Fruit fly (Drosophila melanogaster): ENCODE results near the gene CG5902.

Gene CG5902

DNA sequence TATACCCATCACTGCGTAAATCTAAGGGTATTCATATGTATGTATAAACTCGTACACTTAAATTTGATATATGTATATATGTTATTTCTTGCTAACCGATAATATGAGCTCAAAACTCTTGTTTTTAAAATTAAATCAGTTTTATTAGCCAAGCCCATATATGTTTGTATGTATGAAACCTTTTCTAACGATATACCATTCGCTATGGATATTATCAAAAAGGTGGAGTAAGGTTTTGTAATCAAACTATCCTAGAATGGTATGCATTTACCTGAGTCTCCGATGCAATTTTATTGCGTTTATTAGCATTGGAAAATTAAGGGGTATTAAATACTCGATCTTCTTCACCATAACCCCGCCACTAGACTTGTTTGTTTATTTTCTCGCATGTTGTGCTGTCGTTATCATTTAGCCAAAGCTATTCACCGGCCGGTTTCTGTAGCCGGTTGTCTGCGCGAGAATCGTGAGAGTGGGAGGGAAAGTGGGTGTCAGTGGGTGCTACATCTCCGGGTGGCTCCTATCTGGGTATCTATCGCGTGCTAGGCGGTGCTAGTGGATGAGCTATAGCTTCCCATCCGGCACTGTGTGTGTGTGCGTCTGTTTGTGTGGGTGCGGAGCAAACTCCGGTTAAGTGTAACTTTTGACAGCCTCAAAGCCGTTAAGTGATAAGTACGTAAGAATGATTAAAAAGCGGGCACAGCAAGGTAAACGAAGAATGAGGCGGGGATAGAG lies 21.5 kb downstream of the CG5902 start:
- TF ChIP-seq CG17801 (GFP tag; optimal IDR thresholded peaks at IDR 0.05; ENCODE audit: partially characterized antibody) = no peak

DNA sequence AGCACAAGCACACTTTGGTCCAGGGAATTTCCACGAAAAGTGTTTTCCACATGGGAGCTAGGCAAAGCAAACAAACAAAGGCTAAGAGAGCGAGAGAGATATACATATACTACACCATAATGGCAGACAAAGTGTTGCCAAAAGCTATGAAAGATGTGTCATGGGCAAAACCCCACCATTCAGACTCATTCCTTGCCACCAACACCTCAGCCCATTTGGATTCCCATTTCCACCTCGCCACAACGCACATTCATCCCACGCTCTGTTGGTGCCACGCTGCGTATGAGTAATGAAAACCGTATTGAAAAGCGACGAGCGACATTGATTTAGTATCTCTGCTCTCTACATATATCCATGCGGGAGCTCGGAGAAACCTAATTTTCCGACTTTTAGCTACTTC lies 22.4 kb downstream of the CG5902 start:
- TF ChIP-seq CG17801 (GFP tag; optimal IDR thresholded peaks at IDR 0.05; ENCODE audit: partially characterized antibody) = no peak

- TF ChIP-seq CG17801 (GFP tag; optimal IDR thresholded peaks at IDR 0.05; ENCODE audit: partially characterized antibody) = no peak
Measured at dm6 chr3R:24010637-24011214, 24.3 kb downstream of the CG5902 start.

DNA sequence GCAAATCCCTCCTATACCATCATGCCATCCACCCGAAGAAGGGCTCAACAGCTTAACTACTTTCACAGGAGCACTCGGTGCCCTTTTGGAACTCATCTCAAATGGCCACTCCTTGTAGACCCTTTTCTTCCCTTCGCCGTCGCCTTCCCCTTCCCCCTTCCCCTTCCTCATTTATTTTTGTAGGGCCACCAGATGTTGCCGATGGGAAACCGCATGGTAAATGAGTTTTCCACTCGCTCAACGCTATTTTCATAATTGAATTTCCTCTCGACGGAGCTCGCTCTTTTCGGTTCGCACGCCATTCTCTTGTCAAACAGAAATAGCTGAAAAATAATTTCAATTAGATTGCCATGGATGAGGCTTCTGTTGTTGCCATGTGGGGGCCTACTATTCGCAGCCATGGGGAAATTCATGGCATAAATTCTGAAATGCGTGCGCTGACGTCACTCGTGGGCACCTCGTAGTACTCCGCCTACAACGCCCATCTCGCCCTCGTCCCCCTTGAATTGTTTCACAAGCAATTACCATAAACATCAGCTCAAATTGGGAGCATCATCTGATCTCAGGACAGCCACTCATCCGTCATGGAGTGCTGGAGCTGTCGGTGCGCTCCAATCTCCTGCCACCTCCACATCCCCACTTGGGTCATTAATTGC lies 25.7 kb downstream of the CG5902 start:
- TF ChIP-seq CG17801 (GFP tag; optimal IDR thresholded peaks at IDR 0.05; ENCODE audit: partially characterized antibody) = no peak

dm6 chr3R:24014600-24014999 lies 28.2 kb downstream of the CG5902 start:
- TF ChIP-seq CG17801 (GFP tag; optimal IDR thresholded peaks at IDR 0.05; ENCODE audit: partially characterized antibody) = no peak

- TF ChIP-seq CG17801 (GFP tag; optimal IDR thresholded peaks at IDR 0.05; ENCODE audit: partially characterized antibody) = no peak
Measured at dm6 chr3R:24015449-24015848, 29.0 kb downstream of the CG5902 start.

- no peak for TF ChIP-seq CG17801 (GFP tag; optimal IDR thresholded peaks at IDR 0.05; ENCODE audit: partially characterized antibody)
Measured at dm6 chr3R:24015939-24016913, 29.8 kb downstream of the CG5902 start.

- no peak for TF ChIP-seq CG17801 (GFP tag; optimal IDR thresholded peaks at IDR 0.05; ENCODE audit: partially characterized antibody)
Measured at dm6 chr3R:24017648-24018047, 31.2 kb downstream of the CG5902 start.

DNA sequence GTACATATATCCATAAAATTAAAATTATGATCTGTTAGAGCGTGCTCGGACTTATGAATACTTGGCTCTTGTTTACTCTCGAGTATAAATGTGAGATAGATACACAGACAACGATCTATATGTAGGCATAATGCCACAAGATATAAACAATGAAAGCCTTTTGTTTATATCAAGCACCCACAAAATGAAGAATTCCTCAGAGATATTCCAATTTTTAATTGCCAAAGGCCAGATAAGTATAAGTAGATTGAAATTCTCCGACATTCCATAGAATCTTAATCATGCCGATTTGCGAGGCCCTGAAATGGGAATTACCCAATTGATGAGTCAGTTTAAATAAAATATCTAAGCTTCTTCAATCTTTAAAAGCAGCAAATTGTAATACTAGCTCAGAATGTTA lies 35.5 kb downstream of the CG5902 start:
- TF ChIP-seq CG17801 (GFP tag; optimal IDR thresholded peaks at IDR 0.05; ENCODE audit: partially characterized antibody) = no peak

DNA sequence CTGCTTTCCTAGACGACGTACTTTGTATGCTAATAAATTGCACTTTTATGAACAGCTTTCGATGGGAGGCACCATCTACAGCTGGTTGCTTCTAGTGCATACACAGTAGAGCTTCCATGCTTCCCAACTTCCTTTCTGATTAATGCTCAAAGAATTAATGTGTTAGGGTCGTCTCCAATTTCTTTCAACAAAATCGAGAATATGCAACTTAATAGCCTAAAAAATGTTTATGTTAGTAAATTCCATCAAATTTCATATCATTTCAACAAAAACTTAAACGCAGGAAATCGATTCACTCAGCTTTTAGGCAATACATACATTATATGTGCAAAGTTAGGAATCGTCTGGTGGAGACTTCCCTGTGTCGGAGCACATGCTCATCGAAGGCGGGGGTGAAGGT lies 37.7 kb downstream of the CG5902 start:
- no peak for TF ChIP-seq CG17801 (GFP tag; optimal IDR thresholded peaks at IDR 0.05; ENCODE audit: partially characterized antibody)

DNA sequence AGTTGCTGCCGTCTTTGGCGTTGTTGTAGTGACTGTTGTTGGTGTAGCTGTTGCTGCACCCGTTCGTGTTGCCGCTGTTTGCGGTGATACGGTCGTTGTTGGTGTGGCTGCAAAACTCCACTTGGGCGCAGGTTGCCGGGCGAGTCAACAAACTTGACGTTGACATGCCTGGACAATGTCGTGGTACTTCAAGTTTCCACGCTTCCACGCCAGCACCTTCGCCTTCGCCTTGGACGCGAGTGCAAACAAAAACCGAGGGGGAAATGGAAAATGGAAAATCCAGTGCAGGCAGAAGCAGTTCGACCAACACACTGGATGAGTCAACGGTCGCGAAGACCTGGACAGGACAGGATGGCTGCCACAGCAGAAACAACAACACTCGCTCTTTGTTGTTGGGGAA lies 38.2 kb downstream of the CG5902 start:
- no peak for TF ChIP-seq CG17801 (GFP tag; optimal IDR thresholded peaks at IDR 0.05; ENCODE audit: partially characterized antibody)

- TF ChIP-seq CG17801 (GFP tag; optimal IDR thresholded peaks at IDR 0.05; ENCODE audit: partially characterized antibody) = no peak
Measured at dm6 chr3R:24025715-24026467, 39.4 kb downstream of the CG5902 start.

- TF ChIP-seq CG17801 (GFP tag; optimal IDR thresholded peaks at IDR 0.05; ENCODE audit: partially characterized antibody) = no peak
Measured at dm6 chr3R:24026503-24026902, 40.1 kb downstream of the CG5902 start.

DNA sequence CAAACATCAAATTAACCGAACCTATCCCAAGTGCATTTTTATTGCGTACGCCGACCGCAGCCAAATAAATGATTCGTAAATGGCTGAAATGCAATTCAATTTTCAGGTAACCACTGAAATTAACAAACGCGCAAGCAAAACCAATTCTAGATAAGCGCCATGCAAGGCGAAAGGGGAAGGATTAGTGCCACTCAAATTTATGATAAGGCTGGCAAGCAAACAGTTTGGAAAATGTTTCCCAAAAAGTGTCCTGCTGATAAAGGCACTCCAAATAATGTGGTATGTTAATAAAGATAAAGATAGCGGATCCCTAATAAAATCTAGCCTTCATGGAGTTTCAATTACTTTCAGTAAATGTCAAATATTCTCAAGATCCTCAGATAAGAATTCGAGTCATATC lies 40.8 kb downstream of the CG5902 start:
- no peak for TF ChIP-seq CG17801 (GFP tag; optimal IDR thresholded peaks at IDR 0.05; ENCODE audit: partially characterized antibody)

Measured in ovary, adult (tissue).